Worm (Caenorhabditis elegans) whole organism, mixed stage, embryonic: Measurements from ENCODE around the gene F28B4.4.

Experiments
- M03D4.4 ChIP-seq: sonication (generic microtip); optimal IDR thresholded peaks from 2 replicates; lab custom pipeline; 2017; ENCODE audit warnings: mild to moderate bottlenecking, missing genetic modification characterization, missing compliant biosample characterization
- bed-3 ChIP-seq: fragments of 200-800 bp; sonication (Bioruptor generic); optimal IDR thresholded peaks from 3 replicates; lab custom pipeline; 2018; ENCODE audit warnings: mild to moderate bottlenecking, missing genetic modification characterization, moderate library complexity, missing compliant biosample characterization
- ceh-39 ChIP-seq: fragments of 150-350 bp; optimal IDR thresholded peaks from 2 replicates; lab custom pipeline; 2014; ENCODE audit warnings: missing biosample characterization, missing genetic modification characterization
- ceh-43 ChIP-seq: fragments of 200-800 bp; sonication (Bioruptor generic); optimal IDR thresholded peaks from 2 replicates; lab custom pipeline; 2018; ENCODE audit warnings: mild to moderate bottlenecking, missing genetic modification characterization, moderate library complexity, missing compliant biosample characterization
- ceh-83 ChIP-seq: fragments of 200-800 bp; sonication (Bioruptor generic); optimal IDR thresholded peaks from 2 replicates; lab custom pipeline; 2018; ENCODE audit warnings: mild to moderate bottlenecking, missing genetic modification characterization, missing compliant biosample characterization
- ces-1 ChIP-seq: fragments of 150-350 bp; optimal IDR thresholded peaks from 2 replicates; lab custom pipeline; 2014; ENCODE audit warnings: missing biosample characterization, missing genetic modification reagents, missing genetic modification characterization
- cnd-1 ChIP-seq: fragments of 200-800 bp; sonication (Bioruptor generic); optimal IDR thresholded peaks from 2 replicates; lab custom pipeline; 2018; ENCODE audit warnings: mild to moderate bottlenecking, missing genetic modification characterization, missing compliant biosample characterization
- elt-1 ChIP-seq: sonication (generic microtip); optimal IDR thresholded peaks from 2 replicates; lab custom pipeline; 2017; ENCODE audit warnings: missing genetic modification characterization, mild to moderate bottlenecking, missing compliant biosample characterization, antibody characterized with exemption, moderate library complexity, borderline replicate concordance; ENCODE audit not compliant: insufficient read depth
- elt-3 ChIP-seq: fragments of 150-350 bp; optimal IDR thresholded peaks from 2 replicates; lab custom pipeline; 2014; ENCODE audit warnings: missing biosample characterization, missing genetic modification characterization
- flh-1 ChIP-seq: fragments of 200-800 bp; sonication (Bioruptor generic); optimal IDR thresholded peaks from 2 replicates; lab custom pipeline; 2018; ENCODE audit warnings: mild to moderate bottlenecking, missing genetic modification characterization, moderate library complexity, missing compliant biosample characterization
- ham-2 ChIP-seq: fragments of 200-800 bp; sonication (Bioruptor generic); optimal IDR thresholded peaks from 2 replicates; lab custom pipeline; 2018; ENCODE audit warnings: mild to moderate bottlenecking, missing genetic modification characterization, missing compliant biosample characterization
- hlh-1 ChIP-seq: fragments of 150-350 bp; optimal IDR thresholded peaks from 2 replicates; lab custom pipeline; 2014; ENCODE audit warnings: missing biosample characterization, missing genetic modification reagents, missing genetic modification characterization
- lsy-2 ChIP-seq: fragments of 150-350 bp; optimal IDR thresholded peaks from 2 replicates; lab custom pipeline; 2014; ENCODE audit warnings: missing biosample characterization, missing genetic modification characterization
- mep-1 ChIP-seq: fragments of 150-350 bp; optimal IDR thresholded peaks from 2 replicates; lab custom pipeline; 2017; ENCODE audit warnings: missing biosample characterization, missing genetic modification reagents, missing genetic modification characterization, inconsistent platforms
- mls-2 ChIP-seq: sonication (generic microtip); optimal IDR thresholded peaks from 2 replicates; lab custom pipeline; 2016; ENCODE audit warnings: mild to moderate bottlenecking, missing genetic modification characterization, moderate library complexity, missing compliant biosample characterization
- nhr-12 ChIP-seq: fragments of 150-350 bp; optimal IDR thresholded peaks from 2 replicates; lab custom pipeline; 2014; ENCODE audit warnings: missing biosample characterization, missing genetic modification characterization
- nhr-237 ChIP-seq: fragments of 150-350 bp; optimal IDR thresholded peaks from 2 replicates; lab custom pipeline; 2014; ENCODE audit warnings: missing biosample characterization, missing genetic modification characterization
- nhr-76 ChIP-seq: sonication (generic microtip); optimal IDR thresholded peaks from 2 replicates; lab custom pipeline; 2017; ENCODE audit warnings: missing biosample characterization, missing genetic modification characterization
- pha-4 ChIP-seq: fragments of 150-350 bp; optimal IDR thresholded peaks from 2 replicates; lab custom pipeline; 2018; ENCODE audit warnings: missing biosample characterization, missing genetic modification reagents, missing genetic modification characterization
- sem-2 ChIP-seq: fragments of 200-800 bp; sonication (Bioruptor generic); optimal IDR thresholded peaks from 2 replicates; lab custom pipeline; 2018; ENCODE audit warnings: mild to moderate bottlenecking, missing genetic modification characterization, missing compliant biosample characterization
- snpc-4 ChIP-seq: fragments of 150-350 bp; optimal IDR thresholded peaks from 2 replicates; lab custom pipeline; 2014; ENCODE audit warnings: missing biosample characterization, missing genetic modification characterization
- sptf-1 ChIP-seq: sonication (generic microtip); optimal IDR thresholded peaks from 2 replicates; lab custom pipeline; 2017; ENCODE audit warnings: mild to moderate bottlenecking, missing genetic modification characterization, moderate library complexity, missing compliant biosample characterization
- tbx-8 ChIP-seq: fragments of 200-800 bp; sonication (Bioruptor generic); optimal IDR thresholded peaks from 2 replicates; lab custom pipeline; 2018; ENCODE audit warnings: mild to moderate bottlenecking, missing genetic modification characterization, moderate library complexity, missing compliant biosample characterization
- unc-120 ChIP-seq: sonication (generic microtip); optimal IDR thresholded peaks from 2 replicates; lab custom pipeline; 2017; ENCODE audit warnings: missing genetic modification characterization, missing compliant biosample characterization; ENCODE audit not compliant: poor library complexity, severe bottlenecking
- unc-39 ChIP-seq: fragments of 150-350 bp; optimal IDR thresholded peaks from 2 replicates; lab custom pipeline; 2014; ENCODE audit warnings: missing biosample characterization, missing genetic modification characterization
- unc-62 ChIP-seq: fragments of 150-350 bp; optimal IDR thresholded peaks from 2 replicates; lab custom pipeline; 2014; ENCODE audit warnings: missing biosample characterization, missing genetic modification reagents, missing genetic modification characterization
- zip-8 ChIP-seq: fragments of 150-350 bp; optimal IDR thresholded peaks from 2 replicates; lab custom pipeline; 2014; ENCODE audit warnings: missing biosample characterization, missing genetic modification characterization
- ztf-11 ChIP-seq: fragments of 150-350 bp; optimal IDR thresholded peaks from 2 replicates; lab custom pipeline; 2014; ENCODE audit warnings: missing biosample characterization, missing genetic modification characterization

Gene F28B4.4

DNA sequence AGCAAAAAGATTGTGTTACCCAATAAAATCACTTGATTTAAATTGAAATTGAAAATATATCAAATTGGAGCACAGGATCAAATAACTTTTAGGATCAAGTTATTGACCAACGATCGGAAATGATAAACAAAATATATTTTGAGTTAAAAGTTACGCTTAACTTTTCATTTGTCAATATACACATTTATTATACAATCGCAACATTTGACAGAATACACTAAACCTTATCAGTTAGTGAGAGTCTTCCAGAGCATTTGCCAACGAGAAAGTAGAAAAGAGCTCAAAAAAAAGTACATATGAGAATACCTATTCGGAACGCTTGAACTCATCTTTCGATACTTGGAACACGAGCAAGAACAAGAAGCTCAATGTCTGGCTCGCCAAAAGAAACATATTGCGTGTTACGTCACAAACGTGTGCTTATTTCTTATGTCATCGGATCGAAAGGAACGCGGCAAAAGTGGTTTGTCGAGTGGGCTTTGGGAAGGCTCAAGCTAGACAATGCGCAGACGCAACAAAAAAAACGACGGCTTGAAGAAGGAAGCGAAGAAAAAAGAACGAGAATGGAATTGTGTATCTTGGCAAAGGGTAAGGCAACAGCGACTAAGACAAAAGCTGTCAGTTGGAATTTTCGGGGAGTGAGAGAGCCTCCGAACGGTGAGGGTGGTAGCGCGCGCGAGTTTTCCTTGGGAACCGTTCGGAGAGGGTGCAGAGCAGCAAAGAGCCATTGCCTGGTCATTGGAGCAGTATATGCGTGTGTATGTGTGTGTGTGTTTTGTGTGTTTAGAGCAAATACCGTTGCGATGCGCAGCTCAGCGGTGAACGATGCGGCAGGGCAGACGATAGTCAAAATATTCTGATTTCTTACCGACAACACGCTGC, 17.2 kb upstream of the F28B4.4 start:
- peak; percentile 85 for TF ChIP-seq zip-8 (tag; lab: Kevin White, UChicago)
- peak; percentile 88 for TF ChIP-seq pha-4
- peak; percentile 43 for TF ChIP-seq cnd-1 (tag; lab: Kevin White, UChicago)
- TF ChIP-seq bed-3 (GFP tag; lab: Kevin White, UChicago) = no peak

DNA sequence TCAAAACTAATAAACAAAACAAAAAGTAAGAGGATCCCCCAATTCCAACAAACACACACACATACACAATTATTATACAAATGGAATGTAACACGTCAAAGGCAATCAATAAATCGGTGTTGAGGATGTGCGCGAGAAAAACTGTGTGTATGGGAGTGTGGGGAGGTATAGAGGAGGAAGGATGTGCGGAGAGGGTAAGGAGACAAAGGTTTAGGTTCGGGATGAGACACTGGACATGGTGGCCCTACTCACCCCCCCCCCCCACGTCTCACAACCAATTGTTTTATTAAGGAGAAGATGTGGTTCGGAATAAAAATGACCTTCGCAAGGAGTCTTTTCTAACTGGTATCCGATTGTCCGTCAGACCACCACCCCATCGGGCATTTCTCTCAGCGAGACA, 13.7 kb upstream of the F28B4.4 start:
- TF ChIP-seq unc-62 (GFP tag; lab: Kevin White, UChicago) = no peak
- TF ChIP-seq sptf-1 (tag; lab: Kevin White, UChicago) = peak; percentile 40
- TF ChIP-seq mls-2 (tag; lab: Kevin White, UChicago) = peak; percentile 57
- no peak for TF ChIP-seq unc-39 (tag; lab: Kevin White, UChicago)
- TF ChIP-seq ceh-39 (tag; lab: Kevin White, UChicago) = no peak
- TF ChIP-seq ces-1 = no peak
- TF ChIP-seq elt-1 (tag; lab: Kevin White, UChicago) = peak; percentile 10
- TF ChIP-seq M03D4.4 (tag; lab: Kevin White, UChicago) = no peak
- no peak for TF ChIP-seq bed-3 (GFP tag; lab: Kevin White, UChicago)
- no peak for TF ChIP-seq unc-120
- TF ChIP-seq sem-2 (GFP tag; lab: Kevin White, UChicago) = no peak
- TF ChIP-seq mep-1 (tag; lab: Kevin White, UChicago) = no peak

DNA sequence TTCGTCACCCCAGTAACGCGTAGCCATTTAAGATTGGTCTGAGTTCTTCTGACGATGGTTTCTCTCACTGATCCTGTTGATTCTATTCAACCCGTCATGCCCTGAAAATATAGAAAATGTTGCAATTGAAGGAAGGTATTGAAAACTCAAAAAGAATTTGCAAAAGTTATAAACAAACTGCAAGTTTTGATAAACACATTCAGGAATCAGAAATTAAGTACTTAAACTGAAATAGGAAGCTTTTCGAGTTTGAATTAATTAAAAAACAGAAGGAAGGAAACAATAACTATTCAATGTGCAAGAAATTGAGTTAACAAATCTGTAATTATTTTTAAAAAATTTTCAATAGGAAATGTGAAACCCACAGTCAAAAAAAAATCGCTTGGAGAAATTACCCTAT, 10.8 kb upstream of the F28B4.4 start, which contains the start of gene rgl-1:
Gene rgl-1 (minus strand): TSS at position 101 of the 400 bp plus-strand sequence.
- TF ChIP-seq ces-1 (no peak), unc-39 (tag; lab: Kevin White, UChicago) (no peak), snpc-4 (tag; lab: Kevin White, UChicago) (no peak), lsy-2 (tag; lab: Kevin White, UChicago) (no peak), unc-120 (no peak), ham-2 (GFP tag; lab: Kevin White, UChicago) (no peak), flh-1 (GFP tag; lab: Kevin White, UChicago) (no peak), mep-1 (tag; lab: Kevin White, UChicago) (no peak), tbx-8 (GFP tag; lab: Kevin White, UChicago) (no peak), ceh-43 (no peak)

DNA sequence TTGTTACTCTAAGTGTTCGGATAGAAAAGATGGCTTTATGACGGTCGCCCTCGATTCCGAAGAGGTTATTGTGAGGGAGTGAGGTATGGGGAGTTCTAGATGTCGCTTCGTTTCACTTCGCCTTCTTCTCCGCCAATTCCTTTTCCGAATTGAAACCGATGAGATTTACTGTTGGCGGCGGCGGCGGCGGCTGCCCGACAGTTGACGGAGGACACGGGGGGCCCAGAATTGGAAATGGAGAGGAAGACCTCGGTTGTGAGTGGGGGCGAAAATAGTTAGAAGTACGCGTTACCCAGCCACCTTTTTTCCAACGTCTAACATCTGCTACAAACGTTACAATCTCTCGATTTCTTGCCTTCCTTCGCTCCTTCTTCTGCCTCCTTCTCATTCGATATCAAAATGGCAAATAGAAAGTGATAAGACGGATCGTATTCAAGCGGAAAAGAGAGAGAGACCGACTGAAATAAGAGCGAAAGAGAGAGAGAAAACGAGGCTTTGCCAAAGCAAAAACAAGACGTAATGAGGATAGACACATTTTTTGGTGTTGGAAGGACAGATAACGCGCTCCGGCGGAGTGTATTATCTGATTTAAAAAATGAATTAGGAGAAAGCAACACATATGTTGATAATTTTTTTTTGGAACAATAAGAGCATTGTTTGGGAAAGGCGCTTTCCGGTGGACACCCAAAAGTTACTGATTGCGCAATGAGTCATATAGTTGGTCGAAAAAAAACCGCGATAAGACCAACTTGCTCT, 8.8 kb upstream of the F28B4.4 start:
- TF ChIP-seq zip-8 (tag; lab: Kevin White, UChicago) (peak; percentile 61), ztf-11 (tag; lab: Kevin White, UChicago) (no peak), elt-1 (tag; lab: Kevin White, UChicago) (no peak)
- TF ChIP-seq, all 35 proteins: peak for 1

DNA sequence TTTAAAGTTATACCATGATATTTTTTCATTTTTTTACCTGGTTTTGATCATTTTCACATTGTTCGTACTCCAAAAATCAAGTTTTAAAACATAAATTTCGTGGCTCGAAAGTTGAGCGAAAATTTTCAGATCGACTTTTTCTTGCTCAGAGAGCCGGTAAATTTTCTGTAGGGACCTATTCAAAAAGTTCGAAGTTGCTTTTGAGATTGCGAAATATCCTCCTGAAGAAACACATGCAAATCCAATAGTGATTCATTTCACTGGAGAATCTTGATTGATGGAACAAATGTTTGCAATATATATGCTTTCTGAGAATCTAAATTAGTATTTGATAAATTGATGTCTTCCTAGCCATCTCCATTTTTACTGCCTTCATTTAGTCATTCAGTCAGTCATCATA, 7.3 kb upstream of the F28B4.4 start:
- TF ChIP-seq sptf-1 (tag; lab: Kevin White, UChicago) = no peak
- TF ChIP-seq hlh-1 (tag; lab: Kevin White, UChicago) = no peak
- TF ChIP-seq elt-3 (tag; lab: Kevin White, UChicago) = no peak
- no peak for TF ChIP-seq unc-39 (tag; lab: Kevin White, UChicago)
- no peak for TF ChIP-seq M03D4.4 (tag; lab: Kevin White, UChicago)

DNA sequence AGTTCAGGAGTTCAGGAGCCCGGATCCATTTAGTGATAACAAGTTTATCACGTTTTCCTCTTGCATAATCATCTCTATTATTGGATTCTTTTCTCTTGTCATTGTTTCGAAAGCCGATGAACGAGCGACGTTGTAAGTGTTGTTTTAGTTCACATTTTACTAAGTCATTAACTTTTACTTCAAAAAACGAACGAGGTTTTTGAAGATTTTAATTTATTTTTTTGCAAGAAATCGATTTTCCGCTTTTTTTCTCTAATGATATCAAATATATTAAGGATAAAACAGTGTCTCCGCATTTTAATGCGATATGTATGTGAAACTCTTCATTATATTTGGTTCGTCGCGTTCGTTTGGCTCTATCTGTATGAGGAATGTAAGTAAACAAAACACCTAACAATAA, 4.6 kb downstream of the F28B4.4 start, which contains the start of gene F28B4.1:
Gene F28B4.1 (plus strand): TSS at position 301 of the 400 bp plus-strand sequence.
- TF ChIP-seq ztf-11 (tag; lab: Kevin White, UChicago) (no peak), mls-2 (tag; lab: Kevin White, UChicago) (no peak), tbx-8 (GFP tag; lab: Kevin White, UChicago) (no peak), nhr-237 (tag; lab: Kevin White, UChicago) (no peak), nhr-76 (no peak), sptf-1 (tag; lab: Kevin White, UChicago) (no peak), nhr-12 (tag; lab: Kevin White, UChicago) (no peak), pha-4 (no peak), elt-1 (tag; lab: Kevin White, UChicago) (no peak), ces-1 (no peak), mep-1 (tag; lab: Kevin White, UChicago) (no peak), ceh-83 (no peak), snpc-4 (tag; lab: Kevin White, UChicago) (no peak), bed-3 (GFP tag; lab: Kevin White, UChicago) (no peak)
